Worm (Caenorhabditis elegans): ENCODE data around the gene R12C12.9.

DNA sequence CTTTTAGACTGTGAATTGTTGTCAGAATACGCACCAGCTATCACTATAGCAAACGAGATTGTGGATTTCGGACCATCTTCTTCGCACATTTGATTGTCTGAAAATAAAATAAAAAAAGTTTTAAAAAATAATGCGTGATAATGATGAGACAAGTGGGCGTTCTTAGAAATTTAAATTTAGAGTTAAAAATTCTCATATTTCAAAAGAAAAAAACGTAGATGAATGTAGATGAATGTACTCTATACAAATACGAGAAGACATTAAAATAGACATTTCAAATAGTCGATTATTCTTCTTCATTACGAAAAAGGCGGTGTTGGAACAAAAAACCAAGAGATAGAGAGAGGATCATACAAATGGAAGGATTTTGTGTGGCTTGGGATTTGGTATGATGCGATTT, 49.9 kb downstream of the R12C12.9 start, which contains the start of gene B0034.5:
- no peak for TF ChIP-seq F37B4.10 (GFP tag; IDR thresholded peaks at IDR 0.05)
- TF ChIP-seq madf-6 (GFP tag; IDR thresholded peaks at IDR 0.05) = no peak
- TF ChIP-seq him-1 (tag; optimal IDR thresholded peaks at IDR 0.05) = no peak
- TF ChIP-seq C17E4.6 (GFP tag; IDR thresholded peaks at IDR 0.05) = no peak
- no peak for TF ChIP-seq ama-1 (optimal IDR thresholded peaks at IDR 0.05)
- no peak for TF ChIP-seq ama-1 (GFP tag; optimal IDR thresholded peaks at IDR 0.05)
- TF ChIP-seq bed-2 (GFP tag; IDR thresholded peaks at IDR 0.05) = no peak

Measured in whole organism, young adult.